Fruit fly (Drosophila melanogaster) whole organism, embryonic: ENCODE measurements around the gene CG10324.

Source experiments
- Asciz ChIP-seq: fragments of 200-800 bp; sonication (Bioruptor generic); optimal IDR thresholded peaks from 2 replicates; lab custom pipeline; 2017; ENCODE audit warnings: missing biosample characterization, mild to moderate bottlenecking, missing genetic modification characterization, missing genetic modification reagents
- Bdp1 ChIP-seq: fragments of 200-800 bp; sonication (Bioruptor generic); optimal IDR thresholded peaks from 3 replicates; lab custom pipeline; 2016; ENCODE audit warnings: missing biosample characterization, missing genetic modification characterization
- CG10543 ChIP-seq: fragments of 200-800 bp; sonication (Bioruptor generic); optimal IDR thresholded peaks from 3 replicates; lab custom pipeline; 2017; ENCODE audit warnings: missing biosample characterization, mild to moderate bottlenecking, missing genetic modification characterization, moderate library complexity
- CG10979 ChIP-seq: fragments of 200-800 bp; sonication (Bioruptor generic); optimal IDR thresholded peaks from 2 replicates; lab custom pipeline; 2018; ENCODE audit warnings: missing biosample characterization, mild to moderate bottlenecking, missing genetic modification characterization, moderate library complexity
- CG13287 ChIP-seq: fragments of 200-800 bp; sonication (Bioruptor generic); IDR thresholded peaks from 2 replicates; pipeline ENCODE4 v1.3.6; 2022; ENCODE audit warnings: missing biosample characterization, missing genetic modification characterization; ENCODE audit not compliant: partially characterized antibody
- CG13424 ChIP-seq: fragments of 200-800 bp; sonication (Bioruptor generic); optimal IDR thresholded peaks from 2 replicates; lab custom pipeline; 2019; ENCODE audit warnings: missing biosample characterization, mild to moderate bottlenecking, missing genetic modification characterization, moderate library complexity
- CG13624 ChIP-seq: fragments of 200-800 bp; sonication (Bioruptor generic); optimal IDR thresholded peaks from 2 replicates; lab custom pipeline; 2016; ENCODE audit warnings: missing biosample characterization, missing genetic modification characterization
- CG16813 ChIP-seq: fragments of 200-800 bp; sonication (Bioruptor generic); IDR thresholded peaks from 3 replicates; pipeline ENCODE4 v1.3.6; 2022; ENCODE audit warnings: missing biosample characterization, missing genetic modification characterization; ENCODE audit not compliant: partially characterized antibody
- CG16863 ChIP-seq: fragments of 200-800 bp; sonication (Bioruptor generic); optimal IDR thresholded peaks from 3 replicates; lab custom pipeline; 2016; ENCODE audit warnings: missing biosample characterization, missing genetic modification characterization
- CG2129 ChIP-seq: fragments of 200-800 bp; sonication (Bioruptor generic); IDR thresholded peaks from 2 replicates; pipeline ENCODE4 v1.3.6; 2022; ENCODE audit warnings: missing biosample characterization, missing genetic modification characterization; ENCODE audit not compliant: partially characterized antibody
- CG2875 ChIP-seq: fragments of 200-800 bp; sonication (Bioruptor generic); optimal IDR thresholded peaks from 2 replicates; lab custom pipeline; 2017; ENCODE audit warnings: missing biosample characterization, mild to moderate bottlenecking, missing genetic modification characterization, missing genetic modification reagents
- CG4707 ChIP-seq: fragments of 200-800 bp; sonication (Bioruptor generic); optimal IDR thresholded peaks from 2 replicates; lab custom pipeline; 2018; ENCODE audit warnings: missing biosample characterization, mild to moderate bottlenecking, missing genetic modification characterization, moderate library complexity
- CG4854 ChIP-seq: fragments of 200-800 bp; sonication (Bioruptor generic); optimal IDR thresholded peaks from 2 replicates; lab custom pipeline; 2016; ENCODE audit warnings: missing biosample characterization, missing genetic modification characterization, inconsistent platforms
- CG5180 ChIP-seq: fragments of 200-800 bp; sonication (Bioruptor generic); optimal IDR thresholded peaks from 3 replicates; lab custom pipeline; 2017; ENCODE audit warnings: missing biosample characterization, missing genetic modification characterization, mild to moderate bottlenecking, moderate library complexity, missing genetic modification reagents
- CG5953 ChIP-seq: fragments of 200-800 bp; sonication (Bioruptor generic); IDR thresholded peaks from 2 replicates; pipeline ENCODE4 v1.3.6; 2022; ENCODE audit warnings: missing biosample characterization, missing genetic modification characterization
- CG8478 ChIP-seq: fragments of >200 bp; optimal IDR thresholded peaks from 2 replicates; lab custom pipeline; 2018
- CG9727 ChIP-seq: fragments of 200-800 bp; sonication (Bioruptor generic); optimal IDR thresholded peaks from 3 replicates; lab custom pipeline; 2017; ENCODE audit warnings: missing biosample characterization, mild to moderate bottlenecking, missing genetic modification characterization
- CG9932 ChIP-seq: fragments of 200-800 bp; sonication (Bioruptor generic); IDR thresholded peaks from 2 replicates; pipeline ENCODE4 v1.3.6; 2022; ENCODE audit warnings: missing biosample characterization, missing genetic modification characterization
- CTCF ChIP-seq: fragments of 200-800 bp; sonication (Bioruptor generic); optimal IDR thresholded peaks from 2 replicates; lab custom pipeline; 2017; ENCODE audit warnings: missing biosample characterization, mild to moderate bottlenecking, missing genetic modification characterization, moderate library complexity
- Dek ChIP-seq: fragments of 200-800 bp; sonication (Bioruptor generic); optimal IDR thresholded peaks from 3 replicates; lab custom pipeline; 2019; ENCODE audit warnings: missing biosample characterization, mild to moderate bottlenecking, missing genetic modification characterization, moderate library complexity
- Drgx ChIP-seq: fragments of 200-800 bp; sonication (Bioruptor generic); IDR thresholded peaks from 2 replicates; pipeline ENCODE4 v1.3.6; 2022; ENCODE audit warnings: missing biosample characterization, missing genetic modification characterization
- Fer3 ChIP-seq: fragments of 200-800 bp; sonication (Bioruptor generic); optimal IDR thresholded peaks from 2 replicates; lab custom pipeline; 2018; ENCODE audit warnings: missing biosample characterization, mild to moderate bottlenecking, missing genetic modification characterization, moderate library complexity
- HmgD ChIP-seq: fragments of 200-800 bp; sonication (Bioruptor generic); optimal IDR thresholded peaks from 3 replicates; lab custom pipeline; 2016; ENCODE audit warnings: missing biosample characterization, missing genetic modification characterization
- HmgZ ChIP-seq: fragments of 200-800 bp; sonication (Bioruptor generic); optimal IDR thresholded peaks from 2 replicates; lab custom pipeline; 2018; ENCODE audit warnings: missing biosample characterization, mild to moderate bottlenecking, missing genetic modification characterization
- Lhr ChIP-seq: fragments of 200-800 bp; sonication (Bioruptor generic); optimal IDR thresholded peaks from 3 replicates; lab custom pipeline; 2017; ENCODE audit warnings: mild to moderate bottlenecking, missing biosample characterization, missing genetic modification reagents, missing genetic modification characterization
- MBD-R2 ChIP-seq: fragments of 200-800 bp; sonication (Bioruptor generic); IDR thresholded peaks from 2 replicates; pipeline ENCODE4 v1.3.6; 2022; ENCODE audit warnings: missing biosample characterization, missing genetic modification characterization
- Meics ChIP-seq: fragments of 200-800 bp; sonication (Bioruptor generic); optimal IDR thresholded peaks from 2 replicates; lab custom pipeline; 2017; ENCODE audit warnings: missing biosample characterization, mild to moderate bottlenecking, missing genetic modification characterization
- Opbp ChIP-seq: fragments of 200-800 bp; sonication (Bioruptor generic); IDR thresholded peaks from 3 replicates; pipeline ENCODE4 v1.3.6; 2022; ENCODE audit warnings: missing biosample characterization, missing genetic modification characterization; ENCODE audit not compliant: partially characterized antibody
- ato ChIP-seq: fragments of 200-800 bp; sonication (Bioruptor generic); IDR thresholded peaks from 2 replicates; pipeline ENCODE4 v1.3.6; 2022; ENCODE audit warnings: missing biosample characterization, missing genetic modification characterization; ENCODE audit not compliant: partially characterized antibody
- bbx ChIP-seq: fragments of 200-800 bp; sonication (Bioruptor generic); IDR thresholded peaks from 2 replicates; pipeline ENCODE4 v1.3.6; 2022; ENCODE audit warnings: missing biosample characterization, missing genetic modification characterization; ENCODE audit not compliant: partially characterized antibody
- btn ChIP-seq: fragments of 200-800 bp; sonication (Bioruptor generic); optimal IDR thresholded peaks from 2 replicates; lab custom pipeline; 2016; ENCODE audit warnings: missing biosample characterization, missing genetic modification characterization
- chm ChIP-seq: fragments of 200-800 bp; sonication (Bioruptor generic); IDR thresholded peaks from 2 replicates; pipeline ENCODE4 v1.3.6; 2022; ENCODE audit warnings: missing biosample characterization, missing genetic modification characterization
- ci ChIP-seq: fragments of 200-800 bp; sonication (Bioruptor generic); IDR thresholded peaks from 3 replicates; pipeline ENCODE4 v1.3.6; 2022; ENCODE audit warnings: missing biosample characterization, missing genetic modification characterization
- corto ChIP-seq: fragments of 200-800 bp; sonication (Bioruptor generic); optimal IDR thresholded peaks from 2 replicates; lab custom pipeline; 2016; ENCODE audit warnings: missing biosample characterization, mild to moderate bottlenecking, missing genetic modification characterization, moderate library complexity
- dmrt11E ChIP-seq: fragments of 200-800 bp; sonication (Bioruptor generic); optimal IDR thresholded peaks from 3 replicates; lab custom pipeline; 2018; ENCODE audit warnings: missing biosample characterization, mild to moderate bottlenecking, missing genetic modification characterization, moderate library complexity
- ftz-f1 ChIP-seq: fragments of 200-800 bp; sonication (Bioruptor generic); optimal IDR thresholded peaks from 2 replicates; lab custom pipeline; 2016; ENCODE audit warnings: missing biosample characterization, missing genetic modification characterization
- gsb-n ChIP-seq: fragments of 200-800 bp; sonication (Bioruptor generic); optimal IDR thresholded peaks from 3 replicates; lab custom pipeline; 2018; ENCODE audit warnings: missing biosample characterization, mild to moderate bottlenecking, missing genetic modification characterization
- inv ChIP-seq: fragments of 200-800 bp; sonication (Bioruptor generic); IDR thresholded peaks from 2 replicates; pipeline ENCODE4 v1.3.6; 2022; ENCODE audit warnings: missing biosample characterization, missing genetic modification characterization; ENCODE audit not compliant: partially characterized antibody
- nerfin-1 ChIP-seq: fragments of 200-800 bp; sonication (Bioruptor generic); optimal IDR thresholded peaks from 3 replicates; lab custom pipeline; 2019; ENCODE audit warnings: missing biosample characterization, mild to moderate bottlenecking, missing genetic modification characterization, moderate library complexity
- phol ChIP-seq: fragments of 200-800 bp; sonication (Bioruptor generic); optimal IDR thresholded peaks from 3 replicates; lab custom pipeline; 2018; ENCODE audit warnings: missing biosample characterization, mild to moderate bottlenecking, missing genetic modification characterization, moderate library complexity
- pita ChIP-seq: fragments of 200-800 bp; sonication (Bioruptor generic); optimal IDR thresholded peaks from 2 replicates; lab custom pipeline; 2017; ENCODE audit warnings: missing biosample characterization, mild to moderate bottlenecking, missing genetic modification characterization
- pzg ChIP-seq: fragments of 200-800 bp; sonication (Bioruptor generic); optimal IDR thresholded peaks from 3 replicates; lab custom pipeline; 2018; ENCODE audit warnings: missing biosample characterization, mild to moderate bottlenecking, missing genetic modification characterization, moderate library complexity
- salm ChIP-seq: fragments of 200-800 bp; sonication (Bioruptor generic); optimal IDR thresholded peaks from 2 replicates; lab custom pipeline; 2018; ENCODE audit warnings: missing biosample characterization, mild to moderate bottlenecking, missing genetic modification characterization
- sna ChIP-seq: fragments of 200-800 bp; sonication (Bioruptor generic); IDR thresholded peaks from 2 replicates; pipeline ENCODE4 v1.3.6; 2022; ENCODE audit warnings: missing biosample characterization, missing genetic modification characterization; ENCODE audit not compliant: partially characterized antibody
- tap ChIP-seq: fragments of 200-800 bp; optimal IDR thresholded peaks from 3 replicates; lab custom pipeline; 2019; ENCODE audit warnings: missing biosample characterization, mild to moderate bottlenecking, missing genetic modification characterization, moderate library complexity
- tna ChIP-seq: fragments of 200-800 bp; sonication (Bioruptor generic); IDR thresholded peaks from 2 replicates; pipeline ENCODE4 v1.3.6; 2022; ENCODE audit warnings: missing biosample characterization, missing genetic modification characterization; ENCODE audit not compliant: partially characterized antibody
- trem ChIP-seq: fragments of 200-800 bp; optimal IDR thresholded peaks from 3 replicates; lab custom pipeline; 2019; ENCODE audit warnings: missing biosample characterization, mild to moderate bottlenecking, missing genetic modification characterization, moderate library complexity
- unpg ChIP-seq: fragments of 200-800 bp; sonication (Bioruptor generic); optimal IDR thresholded peaks from 3 replicates; lab custom pipeline; 2018; ENCODE audit warnings: missing biosample characterization, mild to moderate bottlenecking, missing genetic modification characterization, moderate library complexity

The CG10324 gene

dm6 chr3R:16624750-16625549 is 21.9 kb downstream of the CG10324 start, which contains the start of gene Fas1 (continued):
- TF ChIP-seq HmgZ (tag; lab: Kevin White, UChicago): peak; percentile 36
- no peak for TF ChIP-seq CG5953 (GFP tag; lab: Robert Waterston, UW)
- no peak for TF ChIP-seq CG9727 (GFP tag; lab: Kevin White, UChicago)
- peak; percentile 49 for TF ChIP-seq CG2129
- peak; percentile 93 for TF ChIP-seq pita (GFP tag; lab: Kevin White, UChicago)
- no peak for TF ChIP-seq Dek (tag; lab: Kevin White, UChicago)
- peak; percentile 60 for TF ChIP-seq nerfin-1 (tag; lab: Kevin White, UChicago)
- TF ChIP-seq CG13424 (tag; lab: Kevin White, UChicago): no peak
- peak; percentile 69; the same call in 1 of the 2 replicates for TF ChIP-seq ato (GFP tag; lab: Robert Waterston, UW)
- peak; percentile 24 for TF ChIP-seq CG10979 (tag; lab: Kevin White, UChicago)
- TF ChIP-seq tna (GFP tag; lab: Robert Waterston, UW): 0 out of 2 replicates have a peak, but pooled peaks have one; percentile 20
- TF ChIP-seq dmrt11E (tag; lab: Kevin White, UChicago): no peak
- no peak for TF ChIP-seq btn (GFP tag; lab: Kevin White, UChicago)
- TF ChIP-seq gsb-n (tag; lab: Kevin White, UChicago): peak; percentile 4
- TF ChIP-seq inv (GFP tag; lab: Robert Waterston, UW): 0 out of 2 replicates have a peak, but pooled peaks have one; percentile 34
- TF ChIP-seq CG10543 (GFP tag; lab: Kevin White, UChicago): peak; percentile 26
- TF ChIP-seq chm (GFP tag; lab: Robert Waterston, UW): peak; percentile 54; the same call in 1 of the 2 replicates
- peak; percentile 75 for TF ChIP-seq Lhr (GFP tag; lab: Kevin White, UChicago)
- TF ChIP-seq CG16813 (GFP tag; lab: Robert Waterston, UW): peak; percentile 70; the same call in 2 of the 3 replicates
- no peak for TF ChIP-seq HmgD
- no peak for TF ChIP-seq Asciz (GFP tag; lab: Kevin White, UChicago)
- TF ChIP-seq CG9932: peak; percentile 29; the same call in 1 of the 2 replicates
- no peak for TF ChIP-seq Fer3 (tag; lab: Kevin White, UChicago)
- TF ChIP-seq CG2875 (GFP tag; lab: Kevin White, UChicago): no peak
- TF ChIP-seq MBD-R2 (GFP tag; lab: Robert Waterston, UW): peak; percentile 41
- TF ChIP-seq phol (tag; lab: Kevin White, UChicago): peak; percentile 12
- peak; percentile 52 for TF ChIP-seq trem (tag; lab: Kevin White, UChicago)
- no peak for TF ChIP-seq unpg (GFP tag; lab: Kevin White, UChicago)
- no peak for TF ChIP-seq tap (tag; lab: Kevin White, UChicago)
- TF ChIP-seq bbx (GFP tag; lab: Robert Waterston, UW): peak; percentile 79
- no peak for TF ChIP-seq CG16863
- TF ChIP-seq CG4707 (GFP tag; lab: Kevin White, UChicago): peak; percentile 41
- TF ChIP-seq CG4854 (GFP tag; lab: Kevin White, UChicago): no peak
- TF ChIP-seq Drgx (GFP tag; lab: Robert Waterston, UW): peak; percentile 29; the same call in 1 of the 2 replicates
- TF ChIP-seq ftz-f1 (GFP tag; lab: Kevin White, UChicago): no peak
- TF ChIP-seq CTCF (GFP tag; lab: Kevin White, UChicago): peak; percentile 82
- no peak for TF ChIP-seq CG8478 (lab: Kevin White, UChicago)
- no peak for TF ChIP-seq CG5180 (GFP tag; lab: Kevin White, UChicago)
- TF ChIP-seq Opbp (GFP tag; lab: Robert Waterston, UW): peak; percentile 71
- peak; percentile 39 for TF ChIP-seq pzg
- TF ChIP-seq ci (GFP tag; lab: Robert Waterston, UW): peak; percentile 65; the same call in 1 of the 3 replicates
- no peak for TF ChIP-seq Meics (GFP tag; lab: Kevin White, UChicago)
- no peak for TF ChIP-seq Bdp1 (GFP tag; lab: Kevin White, UChicago)
- no peak for TF ChIP-seq CG13624 (GFP tag; lab: Kevin White, UChicago)
- TF ChIP-seq sna: peak; percentile 54; the same call in 1 of the 2 replicates
- peak; percentile 71 for TF ChIP-seq CG13287
- TF ChIP-seq salm (tag; lab: Kevin White, UChicago): no peak
- no peak for TF ChIP-seq corto (GFP tag; lab: Kevin White, UChicago)
